Fruit fly (Drosophila melanogaster): ENCODE results near the gene CG31673.

The CG31673 gene

dm6 chr2L:20780768-20781167 lies 48.6 kb upstream of the CG31673 start (continued):
- TF ChIP-seq CG10267 (tag; optimal IDR thresholded peaks at IDR 0.05) (peak; percentile 16), slp2 (GFP tag; optimal IDR thresholded peaks at IDR 0.05) (peak; percentile 15), hb (GFP tag; IDR thresholded peaks at IDR 0.05; ENCODE audit: partially characterized antibody) (no peak), row (GFP tag; IDR thresholded peaks at IDR 0.05) (peak; percentile 9; the same call in 1 of the 3 replicates), CG18476 (GFP tag; optimal IDR thresholded peaks at IDR 0.05) (peak; percentile 2), zen (tag; optimal IDR thresholded peaks at IDR 0.05) (peak; percentile 67), tap (tag; optimal IDR thresholded peaks at IDR 0.05) (peak; percentile 5), Nf-YA (GFP tag; IDR thresholded peaks at IDR 0.05) (0 out of 2 replicates have a peak, but pooled peaks have one; percentile 18), CG18764 (GFP tag; optimal IDR thresholded peaks at IDR 0.05) (peak; percentile 53), CG34224 (GFP tag; IDR thresholded peaks at IDR 0.05; ENCODE audit: partially characterized antibody) (no peak), hbn (GFP tag; IDR thresholded peaks at IDR 0.05; ENCODE audit: partially characterized antibody) (no peak), danr (GFP tag; IDR thresholded peaks at IDR 0.05) (peak; percentile 27; the same call in 1 of the 2 replicates), GATAe (GFP tag; conservative IDR thresholded peaks at IDR 0.05) (no peak), Sin3A (optimal IDR thresholded peaks at IDR 0.05) (no peak), CG9876 (GFP tag; optimal IDR thresholded peaks at IDR 0.05) (no peak), dan (GFP tag; IDR thresholded peaks at IDR 0.05) (no peak), CG12744 (GFP tag; optimal IDR thresholded peaks at IDR 0.05) (no peak), Side (GFP tag; optimal IDR thresholded peaks at IDR 0.05) (peak; percentile 75), ro (GFP tag; IDR thresholded peaks at IDR 0.05) (no peak), disco-r (GFP tag; optimal IDR thresholded peaks at IDR 0.05) (peak; percentile 66), Asciz (GFP tag; optimal IDR thresholded peaks at IDR 0.05) (peak; percentile 61), Xrp1 (GFP tag; IDR thresholded peaks at IDR 0.05) (peak; percentile 80), crc (GFP tag; optimal IDR thresholded peaks at IDR 0.05) (no peak), pita (GFP tag; optimal IDR thresholded peaks at IDR 0.05) (no peak), CG14710 (tag; optimal IDR thresholded peaks at IDR 0.05) (peak; percentile 56), CHES-1-like (GFP tag; optimal IDR thresholded peaks at IDR 0.05) (peak; percentile 63), Antp (GFP tag; optimal IDR thresholded peaks at IDR 0.05) (peak; percentile 48), CG13424 (tag; optimal IDR thresholded peaks at IDR 0.05) (peak; percentile 58), CG12391 (tag; optimal IDR thresholded peaks at IDR 0.05) (peak; percentile 32), CG12155 (GFP tag; optimal IDR thresholded peaks at IDR 0.05) (no peak), Doc3 (GFP tag; IDR thresholded peaks at IDR 0.05; ENCODE audit: partially characterized antibody) (no peak), CG10274 (GFP tag; optimal IDR thresholded peaks at IDR 0.05) (peak; percentile 77), Camta (GFP tag; optimal IDR thresholded peaks at IDR 0.05) (peak; percentile 30), CG9609 (GFP tag; optimal IDR thresholded peaks at IDR 0.05) (peak; percentile 48), ase (GFP tag; IDR thresholded peaks at IDR 0.05) (0 out of 3 replicates have a peak, but pooled peaks have one; percentile 12), Myb (GFP tag; optimal IDR thresholded peaks at IDR 0.05) (peak; percentile 4), NC2β (GFP tag; optimal IDR thresholded peaks at IDR 0.05) (peak; percentile 50), CG10959 (GFP tag; IDR thresholded peaks at IDR 0.05) (peak; percentile 45; the same call in 1 of the 2 replicates), tup (GFP tag; optimal IDR thresholded peaks at IDR 0.05) (peak; percentile 18), D19B (GFP tag; optimal IDR thresholded peaks at IDR 0.05) (peak; percentile 40), tna (GFP tag; IDR thresholded peaks at IDR 0.05; ENCODE audit: partially characterized antibody) (no peak), eyg (GFP tag; optimal IDR thresholded peaks at IDR 0.05) (peak; percentile 48), Xbp1 (GFP tag; optimal IDR thresholded peaks at IDR 0.05) (no peak), lilli (GFP tag; optimal IDR thresholded peaks at IDR 0.05) (peak; percentile 26), HLH3B (GFP tag; IDR thresholded peaks at IDR 0.05) (peak; percentile 44; the same call in 1 of the 2 replicates), CG11695 (GFP tag; IDR thresholded peaks at IDR 0.05) (no peak), Blimp-1 (GFP tag; optimal IDR thresholded peaks at IDR 0.05) (peak; percentile 50), Dfd (GFP tag; optimal IDR thresholded peaks at IDR 0.05) (no peak), CG6254 (GFP tag; optimal IDR thresholded peaks at IDR 0.05) (peak; percentile 29), bowl (GFP tag; IDR thresholded peaks at IDR 0.05) (no peak), abd-A (tag; optimal IDR thresholded peaks at IDR 0.05) (peak; percentile 28)

Measured in whole organism, embryonic.